Worm (Caenorhabditis elegans): ENCODE measurements around the gene rps-18.

rps-18 gene

DNA sequence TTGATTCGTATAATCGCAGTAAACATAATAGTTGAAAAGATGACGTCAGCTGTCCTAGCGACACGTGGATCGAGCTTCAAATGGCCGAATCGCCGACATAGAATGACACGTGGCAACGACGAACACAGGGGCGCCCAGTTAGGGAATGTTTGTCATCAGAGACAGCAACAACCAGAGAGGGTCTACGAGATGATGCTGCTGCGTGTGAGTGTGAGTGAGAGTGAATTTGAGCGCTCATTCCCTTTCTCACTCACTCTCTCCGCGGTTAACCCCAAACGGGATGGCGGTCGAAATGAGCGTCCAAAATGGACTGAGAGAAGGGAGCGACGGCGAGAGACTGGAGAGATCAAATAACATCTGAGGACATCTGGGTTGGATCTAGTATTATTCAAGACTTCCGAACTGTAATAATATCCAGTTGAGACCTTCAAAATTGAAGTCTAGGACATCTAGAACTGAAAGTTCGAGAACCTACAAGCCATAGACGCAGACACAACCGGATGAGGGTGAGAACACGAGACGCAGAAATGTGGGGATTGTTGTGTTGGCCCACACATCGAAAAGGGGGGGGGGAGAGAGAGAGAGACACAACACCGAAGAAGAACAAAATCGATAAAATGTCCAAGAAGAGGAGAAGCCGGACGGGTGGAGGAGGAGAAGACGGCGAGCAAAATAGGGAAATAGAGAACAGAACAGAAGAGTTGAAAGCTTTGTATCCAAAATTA is 31.4 kb upstream of the rps-18 start:
- TF ChIP-seq nfya-1 (tag; optimal IDR thresholded peaks at IDR 0.05; ENCODE audit: borderline replicate concordance, insufficient read depth) (no peak), chd-7 (tag; optimal IDR thresholded peaks at IDR 0.05) (no peak), ceh-40 (GFP tag; IDR thresholded peaks at IDR 0.05) (no peak), K12H6.12 (tag; optimal IDR thresholded peaks at IDR 0.05) (peak; percentile 66), cebp-2 (GFP tag; IDR thresholded peaks at IDR 0.05) (no peak), let-607 (tag; optimal IDR thresholded peaks at IDR 0.05) (peak; percentile 75 to 88), T07F8.4 (tag; optimal IDR thresholded peaks at IDR 0.05) (no peak), atf-7 (tag; optimal IDR thresholded peaks at IDR 0.05) (peak; percentile 17), egrh-3 (GFP tag; IDR thresholded peaks at IDR 0.05) (0 out of 2 replicates have a peak, but pooled peaks have one; percentile 10), ztf-26 (tag; optimal IDR thresholded peaks at IDR 0.05) (peak; percentile 43), snpc-4 (GFP tag; optimal IDR thresholded peaks at IDR 0.05) (peak; percentile 15), snpc-4 (tag; optimal IDR thresholded peaks at IDR 0.05) (peak in 1 of 4 experiments; percentile 3), gei-17 (GFP tag; optimal IDR thresholded peaks at IDR 0.05) (no peak), B0336.3 (GFP tag; IDR thresholded peaks at IDR 0.05) (0 out of 2 replicates have a peak, but pooled peaks have one; percentile 26), attf-5 (GFP tag; optimal IDR thresholded peaks at IDR 0.05) (peak; percentile 62), attf-3 (GFP tag; conservative IDR thresholded peaks at IDR 0.05) (0 out of 2 replicates have a peak, but pooled peaks have one; percentile 23), nhr-120 (GFP tag; IDR thresholded peaks at IDR 0.05) (no peak), dpl-1 (GFP tag; optimal IDR thresholded peaks at IDR 0.05) (no peak), ztf-18 (tag; optimal IDR thresholded peaks at IDR 0.05) (peak; percentile 50), lin-35 (GFP tag; optimal IDR thresholded peaks at IDR 0.05) (peak in 1 of 3 experiments; percentile 13), efl-1 (GFP tag; optimal IDR thresholded peaks at IDR 0.05) (no peak), hsf-1 (GFP tag; IDR thresholded peaks at IDR 0.05) (peak; percentile 54; the same call in 1 of the 2 replicates), K11D2.4 (GFP tag; IDR thresholded peaks at IDR 0.05) (0 out of 2 replicates have a peak, but pooled peaks have one; percentile 12), hmg-1.2 (GFP tag; IDR thresholded peaks at IDR 0.05) (peak; percentile 48; the same call in 1 of the 2 replicates), F52B5.7 (tag; optimal IDR thresholded peaks at IDR 0.05) (no peak), lin-40 (tag; optimal IDR thresholded peaks at IDR 0.05) (peak; percentile 45), nhr-90 (tag; optimal IDR thresholded peaks at IDR 0.05) (peak; percentile 38), zfh-2 (GFP tag; conservative IDR thresholded peaks at IDR 0.05) (peak; percentile 51; the same call in 1 of the 2 replicates), Y67H2A.10 (GFP tag; conservative IDR thresholded peaks at IDR 0.05) (no peak), sptf-2 (GFP tag; optimal IDR thresholded peaks at IDR 0.05) (no peak), pbrm-1 (GFP tag; IDR thresholded peaks at IDR 0.05) (0 out of 2 replicates have a peak, but pooled peaks have one; percentile 6), F49E8.2 (tag; optimal IDR thresholded peaks at IDR 0.05; ENCODE audit: insufficient read depth) (no peak), mcd-1 (GFP tag; IDR thresholded peaks at IDR 0.05) (no peak; the same call in 1 of the 2 replicates), lir-1 (GFP tag; conservative IDR thresholded peaks at IDR 0.05) (peak; percentile 39; the same call in 1 of the 2 replicates), nfyb-1 (GFP tag; IDR thresholded peaks at IDR 0.05) (0 out of 2 replicates have a peak, but pooled peaks have one; percentile 30), madf-10 (tag; optimal IDR thresholded peaks at IDR 0.05) (no peak), ama-1 (optimal IDR thresholded peaks at IDR 0.05) (peak; percentile 34), ama-1 (GFP tag; optimal IDR thresholded peaks at IDR 0.05) (no peak), lsy-27 (tag; optimal IDR thresholded peaks at IDR 0.05; ENCODE audit: borderline replicate concordance, insufficient read depth) (no peak), F37B4.10 (GFP tag; IDR thresholded peaks at IDR 0.05) (0 out of 2 replicates have a peak, but pooled peaks have one; percentile 36), T26A5.8 (tag; optimal IDR thresholded peaks at IDR 0.05) (no peak), xnd-1 (tag; optimal IDR thresholded peaks at IDR 0.05) (no peak), unc-62 (GFP tag; optimal IDR thresholded peaks at IDR 0.05) (no peak), nhr-80 (tag; optimal IDR thresholded peaks at IDR 0.05) (peak; percentile 64), madf-6 (GFP tag; IDR thresholded peaks at IDR 0.05) (no peak), zim-3 (tag; optimal IDR thresholded peaks at IDR 0.05) (no peak)

Data from whole organism, young adult.